Fruit fly (Drosophila melanogaster) whole organism, pupa: Measurements from ENCODE around the gene spel1.

ENCODE experiments used
- CG10348 ChIP-seq: fragments of 200-800 bp; sonication (Bioruptor generic); IDR thresholded peaks from 2 replicates; pipeline ENCODE4 v1.3.6; 2022; ENCODE audit warnings: missing biosample characterization, missing genetic modification characterization
- CG12605 ChIP-seq: fragments of 200-800 bp; sonication (Bioruptor generic); IDR thresholded peaks from 2 replicates; pipeline ENCODE4 v1.3.6; 2022; ENCODE audit warnings: missing biosample characterization, missing genetic modification characterization
- CG13204 ChIP-seq: fragments of 200-800 bp; sonication (Bioruptor generic); optimal IDR thresholded peaks from 2 replicates; lab custom pipeline; 2018; ENCODE audit warnings: missing biosample characterization, mild to moderate bottlenecking, missing genetic modification characterization, moderate library complexity
- CG14655 ChIP-seq: fragments of 200-800 bp; sonication (Bioruptor generic); optimal IDR thresholded peaks from 3 replicates; lab custom pipeline; 2017; ENCODE audit warnings: mild to moderate bottlenecking, missing biosample characterization, missing genetic modification reagents, missing genetic modification characterization
- CG15710 ChIP-seq: fragments of 200-800 bp; sonication (Bioruptor generic); optimal IDR thresholded peaks from 2 replicates; lab custom pipeline; 2018; ENCODE audit warnings: missing biosample characterization, mild to moderate bottlenecking, missing genetic modification characterization, moderate library complexity
- CG17806 ChIP-seq: fragments of 200-800 bp; sonication (Bioruptor generic); optimal IDR thresholded peaks from 2 replicates; lab custom pipeline; 2018; ENCODE audit warnings: missing biosample characterization, mild to moderate bottlenecking, missing genetic modification characterization, moderate library complexity
- CG32121 ChIP-seq: fragments of 200-800 bp; sonication (Bioruptor generic); IDR thresholded peaks from 2 replicates; pipeline ENCODE4 v1.3.6; 2022; ENCODE audit warnings: missing biosample characterization, missing genetic modification characterization
- CG34367 ChIP-seq: fragments of 200-800 bp; sonication (Bioruptor generic); optimal IDR thresholded peaks from 2 replicates; lab custom pipeline; 2018; ENCODE audit warnings: missing biosample characterization, mild to moderate bottlenecking, missing genetic modification characterization
- CG4496 ChIP-seq: fragments of 200-800 bp; sonication (Bioruptor generic); IDR thresholded peaks from 3 replicates; pipeline ENCODE4 v1.3.6; 2022; ENCODE audit warnings: missing biosample characterization, missing genetic modification characterization
- CG8159 ChIP-seq: fragments of 200-800 bp; sonication (Bioruptor generic); optimal IDR thresholded peaks from 3 replicates; lab custom pipeline; 2018; ENCODE audit warnings: missing biosample characterization, mild to moderate bottlenecking, missing genetic modification characterization, moderate library complexity
- CG8301 ChIP-seq: fragments of 200-800 bp; sonication (Bioruptor generic); optimal IDR thresholded peaks from 2 replicates; lab custom pipeline; 2018; ENCODE audit warnings: missing biosample characterization, mild to moderate bottlenecking, missing genetic modification characterization
- CG9948 ChIP-seq: fragments of 200-800 bp; sonication (Bioruptor generic); optimal IDR thresholded peaks from 2 replicates; lab custom pipeline; 2018; ENCODE audit warnings: missing biosample characterization, mild to moderate bottlenecking, missing genetic modification characterization, moderate library complexity
- D1 ChIP-seq: fragments of 200-800 bp; sonication (Bioruptor generic); optimal IDR thresholded peaks from 2 replicates; lab custom pipeline; 2018; ENCODE audit warnings: missing biosample characterization, mild to moderate bottlenecking, missing genetic modification characterization, moderate library complexity
- EcR ChIP-seq: fragments of 200-800 bp; sonication (Bioruptor generic); optimal IDR thresholded peaks from 3 replicates; lab custom pipeline; 2019; ENCODE audit warnings: missing biosample characterization, missing genetic modification characterization, mild to moderate bottlenecking, moderate library complexity, missing genetic modification reagents
- Ets98B ChIP-seq: fragments of 200-800 bp; sonication (Bioruptor generic); IDR thresholded peaks from 2 replicates; pipeline ENCODE4 v1.3.6; 2022; ENCODE audit warnings: missing biosample characterization, missing genetic modification characterization
- Pif1A ChIP-seq: fragments of 200-800 bp; sonication (Bioruptor generic); optimal IDR thresholded peaks from 3 replicates; lab custom pipeline; 2016; ENCODE audit warnings: missing biosample characterization, missing genetic modification characterization
- Pif1B ChIP-seq: fragments of 200-800 bp; sonication (Bioruptor generic); optimal IDR thresholded peaks from 3 replicates; lab custom pipeline; 2016; ENCODE audit warnings: missing biosample characterization, missing genetic modification characterization
- Snoo ChIP-seq: fragments of 200-800 bp; sonication (Bioruptor generic); optimal IDR thresholded peaks from 3 replicates; lab custom pipeline; 2017; ENCODE audit warnings: missing biosample characterization, mild to moderate bottlenecking, missing genetic modification characterization, inconsistent platforms
- fd96Ca ChIP-seq: fragments of 200-800 bp; sonication (Bioruptor generic); IDR thresholded peaks from 3 replicates; pipeline ENCODE4 v1.3.6; 2022; ENCODE audit warnings: missing biosample characterization, missing genetic modification characterization
- gl ChIP-seq: fragments of 200-800 bp; sonication (Bioruptor generic); optimal IDR thresholded peaks from 2 replicates; lab custom pipeline; 2018; ENCODE audit warnings: missing biosample characterization, mild to moderate bottlenecking, missing genetic modification characterization
- rn ChIP-seq: fragments of 200-800 bp; sonication (Bioruptor generic); IDR thresholded peaks from 2 replicates; pipeline ENCODE4 v1.3.6; 2022; ENCODE audit warnings: missing biosample characterization, missing genetic modification characterization

spel1 gene

dm6 chr2L:14361281-14361680 lies 588 bp upstream of the spel1 start:
- no peak for TF ChIP-seq Ets98B (GFP tag; lab: Robert Waterston, UW)

dm6 chr2L:14366590-14367273 lies 4.9 kb downstream of the spel1 start:
- TF ChIP-seq CG8301 (tag; lab: Kevin White, UChicago) = peak; percentile 26
- TF ChIP-seq CG15710 = peak; percentile 33
- peak; percentile 46; the same call in 1 of the 2 replicates for TF ChIP-seq CG32121 (GFP tag; lab: Robert Waterston, UW)
- no peak for TF ChIP-seq EcR (GFP tag; lab: Kevin White, UChicago)
- TF ChIP-seq CG8159 (tag; lab: Kevin White, UChicago) = no peak
- TF ChIP-seq CG17806 (tag; lab: Kevin White, UChicago) = peak; percentile 33
- TF ChIP-seq Snoo (tag; lab: Kevin White, UChicago) = no peak
- TF ChIP-seq CG13204 (GFP tag; lab: Kevin White, UChicago) = no peak
- peak; percentile 22 for TF ChIP-seq CG34367 (tag; lab: Kevin White, UChicago)
- peak; percentile 43 for TF ChIP-seq CG9948
- TF ChIP-seq CG4496 (GFP tag; lab: Robert Waterston, UW) = no peak
- TF ChIP-seq D1 (tag; lab: Kevin White, UChicago) = no peak
- peak; percentile 7 for TF ChIP-seq Pif1A
- TF ChIP-seq Ets98B (GFP tag; lab: Robert Waterston, UW) = peak; percentile 12
- TF ChIP-seq CG14655 = peak; percentile 39
- no peak for TF ChIP-seq rn (GFP tag; lab: Robert Waterston, UW)
- no peak for TF ChIP-seq CG12605 (GFP tag; lab: Robert Waterston, UW)
- TF ChIP-seq CG10348 (GFP tag; lab: Robert Waterston, UW) = 0 out of 2 replicates have a peak, but pooled peaks have one; percentile 31
- TF ChIP-seq fd96Ca (GFP tag; lab: Robert Waterston, UW) = peak; percentile 28; the same call in 1 of the 3 replicates
- no peak for TF ChIP-seq gl (tag; lab: Kevin White, UChicago)
- TF ChIP-seq Pif1B (GFP tag; lab: Kevin White, UChicago) = peak; percentile 2

dm6 chr2L:14367274-14367669 lies 5.4 kb downstream of the spel1 start:
- TF ChIP-seq CG17806 (tag; lab: Kevin White, UChicago) = peak; percentile 69
- TF ChIP-seq Snoo (tag; lab: Kevin White, UChicago) = peak; percentile 63
- TF ChIP-seq CG10348 (GFP tag; lab: Robert Waterston, UW) = 0 out of 2 replicates have a peak, but pooled peaks have one; percentile 6
- TF ChIP-seq D1 (tag; lab: Kevin White, UChicago) = peak; percentile 25
- TF ChIP-seq CG14655 = peak; percentile 91
- no peak for TF ChIP-seq CG15710
- TF ChIP-seq CG32121 (GFP tag; lab: Robert Waterston, UW) = peak; percentile 55
- TF ChIP-seq CG34367 (tag; lab: Kevin White, UChicago) = peak; percentile 60
- no peak for TF ChIP-seq EcR (GFP tag; lab: Kevin White, UChicago)
- peak; percentile 72 for TF ChIP-seq CG4496 (GFP tag; lab: Robert Waterston, UW)
- TF ChIP-seq CG8301 (tag; lab: Kevin White, UChicago) = peak; percentile 85
- peak; percentile 80 for TF ChIP-seq CG8159 (tag; lab: Kevin White, UChicago)
- peak; percentile 20 for TF ChIP-seq CG13204 (GFP tag; lab: Kevin White, UChicago)
- TF ChIP-seq gl (tag; lab: Kevin White, UChicago) = no peak
- TF ChIP-seq Pif1B (GFP tag; lab: Kevin White, UChicago) = peak; percentile 80
- no peak for TF ChIP-seq CG12605 (GFP tag; lab: Robert Waterston, UW)
- TF ChIP-seq rn (GFP tag; lab: Robert Waterston, UW) = 0 out of 2 replicates have a peak, but pooled peaks have one; percentile 30
- TF ChIP-seq fd96Ca (GFP tag; lab: Robert Waterston, UW) = no peak
- peak; percentile 37 for TF ChIP-seq Pif1A
- no peak; the same call in 1 of the 2 replicates for TF ChIP-seq Ets98B (GFP tag; lab: Robert Waterston, UW)
- peak; percentile 75 for TF ChIP-seq CG9948

- TF ChIP-seq CG8159 (tag; lab: Kevin White, UChicago) (no peak), rn (GFP tag; lab: Robert Waterston, UW) (no peak), CG17806 (tag; lab: Kevin White, UChicago) (no peak), D1 (tag; lab: Kevin White, UChicago) (no peak), Snoo (tag; lab: Kevin White, UChicago) (no peak), Pif1B (GFP tag; lab: Kevin White, UChicago) (no peak), CG12605 (GFP tag; lab: Robert Waterston, UW) (no peak), CG8301 (tag; lab: Kevin White, UChicago) (no peak), gl (tag; lab: Kevin White, UChicago) (no peak), CG10348 (GFP tag; lab: Robert Waterston, UW) (no peak), CG15710 (no peak), CG4496 (GFP tag; lab: Robert Waterston, UW) (no peak), Ets98B (GFP tag; lab: Robert Waterston, UW) (no peak), fd96Ca (GFP tag; lab: Robert Waterston, UW) (no peak), Pif1A (no peak), CG9948 (no peak), CG13204 (GFP tag; lab: Kevin White, UChicago) (no peak), CG34367 (tag; lab: Kevin White, UChicago) (no peak), CG32121 (GFP tag; lab: Robert Waterston, UW) (no peak), CG14655 (no peak)
These were observed 7.0 kb downstream of the spel1 start for dm6 chr2L:14368833-14369232.
